Fruit fly (Drosophila melanogaster): ENCODE results near the gene Nemp.

The Nemp gene

DNA sequence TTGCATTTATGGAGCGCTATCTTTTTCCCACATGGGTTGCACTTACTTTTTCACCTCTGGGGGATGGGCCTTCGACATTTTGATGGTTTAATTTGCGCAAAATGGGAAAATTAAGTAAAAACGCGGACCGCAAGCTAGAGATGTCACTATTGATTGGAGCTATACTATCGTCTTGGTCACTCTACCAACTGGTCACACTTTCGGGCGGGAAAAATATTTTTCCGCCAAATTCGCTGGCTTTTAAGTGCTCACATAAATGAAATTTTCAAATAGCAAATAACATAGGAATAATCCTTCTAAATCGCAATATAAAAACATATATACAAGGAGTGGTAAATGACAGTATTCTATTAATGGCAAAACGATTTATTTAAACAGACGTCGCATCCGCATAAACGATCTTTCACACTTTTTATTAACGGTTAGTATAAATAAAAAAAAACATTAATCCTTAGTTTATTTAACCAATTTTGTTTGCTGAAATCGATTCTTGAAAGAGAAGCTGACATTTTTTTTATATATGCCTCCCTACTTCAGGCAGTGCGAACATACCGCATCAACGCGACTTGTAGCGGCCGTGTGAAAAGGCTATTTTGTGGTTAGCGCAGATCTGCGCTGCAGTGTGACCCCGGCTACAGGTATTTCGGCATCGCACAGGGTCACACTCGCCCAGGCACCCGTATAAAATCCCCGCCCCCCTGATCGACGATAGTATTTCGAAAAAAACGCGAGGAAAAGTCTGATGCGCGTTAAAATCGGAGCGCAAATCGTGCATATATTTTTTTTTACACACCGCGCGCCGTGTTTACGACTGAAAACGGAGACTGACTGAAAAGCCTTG, 14.3 kb downstream of the Nemp start, which contains the start of the genes SNRPG and mthl1 (continued):
- TF ChIP-seq CG32772 (GFP tag; IDR thresholded peaks at IDR 0.05) (peak; percentile 95), E2f1 (GFP tag; IDR thresholded peaks at IDR 0.05) (peak; percentile 94), CG7357 (GFP tag; IDR thresholded peaks at IDR 0.05) (peak; percentile 100), CG34422 (GFP tag; IDR thresholded peaks at IDR 0.05) (peak; percentile 96), pfk (GFP tag; optimal IDR thresholded peaks at IDR 0.05) (peak; percentile 45), Fer3 (tag; optimal IDR thresholded peaks at IDR 0.05) (peak; percentile 79), wek (GFP tag; optimal IDR thresholded peaks at IDR 0.05) (no peak), CG2889 (GFP tag; IDR thresholded peaks at IDR 0.05) (peak; percentile 92), fd96Cb (tag; optimal IDR thresholded peaks at IDR 0.05) (peak; percentile 74), dimm (GFP tag; IDR thresholded peaks at IDR 0.05) (peak; percentile 55; the same call in 1 of the 2 replicates), eve (GFP tag; optimal IDR thresholded peaks at IDR 0.05) (no peak), CG14050 (GFP tag; IDR thresholded peaks at IDR 0.05) (peak; percentile 63), ewg (GFP tag; optimal IDR thresholded peaks at IDR 0.05) (peak; percentile 77), hbn (GFP tag; IDR thresholded peaks at IDR 0.05; ENCODE audit: partially characterized antibody) (peak; percentile 70), CTCF (GFP tag; optimal IDR thresholded peaks at IDR 0.05) (no peak), kni (GFP tag; optimal IDR thresholded peaks at IDR 0.05) (no peak), ssp (GFP tag; IDR thresholded peaks at IDR 0.05) (peak; percentile 99), btn (GFP tag; optimal IDR thresholded peaks at IDR 0.05) (no peak), repo (GFP tag; optimal IDR thresholded peaks at IDR 0.05) (peak; percentile 9), Kr (GFP tag; optimal IDR thresholded peaks at IDR 0.05) (no peak), D19B (GFP tag; optimal IDR thresholded peaks at IDR 0.05) (peak; percentile 70), pros (GFP tag; optimal IDR thresholded peaks at IDR 0.05) (no peak), CG17359 (tag; optimal IDR thresholded peaks at IDR 0.05) (peak; percentile 69), CG9215 (GFP tag; IDR thresholded peaks at IDR 0.05) (peak; percentile 91), hth (optimal IDR thresholded peaks at IDR 0.05) (no peak), CG4707 (GFP tag; optimal IDR thresholded peaks at IDR 0.05) (no peak), CG8924 (tag; optimal IDR thresholded peaks at IDR 0.05) (peak; percentile 36), Hmx (GFP tag; optimal IDR thresholded peaks at IDR 0.05) (peak; percentile 18), bcd (GFP tag; optimal IDR thresholded peaks at IDR 0.05) (peak; percentile 87), CG10321 (GFP tag; IDR thresholded peaks at IDR 0.05) (no peak), trh (GFP tag; optimal IDR thresholded peaks at IDR 0.05) (peak; percentile 2), Ptx1 (GFP tag; IDR thresholded peaks at IDR 0.05) (peak; percentile 95), CG6175 (GFP tag; IDR thresholded peaks at IDR 0.05) (peak; percentile 88), nmo (GFP tag; optimal IDR thresholded peaks at IDR 0.05) (peak; percentile 57), lmd (GFP tag; IDR thresholded peaks at IDR 0.05) (peak; percentile 95), CG10959 (GFP tag; IDR thresholded peaks at IDR 0.05) (peak; percentile 77), CG11723 (GFP tag; optimal IDR thresholded peaks at IDR 0.05) (peak; percentile 52), CG4328 (GFP tag; optimal IDR thresholded peaks at IDR 0.05) (peak; percentile 32), so (GFP tag; IDR thresholded peaks at IDR 0.05) (peak; percentile 63; the same call in 2 of the 3 replicates), CG4854 (GFP tag; optimal IDR thresholded peaks at IDR 0.05) (peak; percentile 63), CG18011 (GFP tag; optimal IDR thresholded peaks at IDR 0.05) (peak; percentile 40), ap (GFP tag; IDR thresholded peaks at IDR 0.05) (peak; percentile 91), sug (tag; optimal IDR thresholded peaks at IDR 0.05) (peak; percentile 43), fd102C (GFP tag; optimal IDR thresholded peaks at IDR 0.05) (peak; percentile 7), zen2 (GFP tag; IDR thresholded peaks at IDR 0.05; ENCODE audit: partially characterized antibody) (no peak), CG18619 (GFP tag; optimal IDR thresholded peaks at IDR 0.05) (peak; percentile 74), CG17802 (tag; optimal IDR thresholded peaks at IDR 0.05) (peak; percentile 94), otp (GFP tag; IDR thresholded peaks at IDR 0.05) (peak; percentile 88), kay (GFP tag; optimal IDR thresholded peaks at IDR 0.05) (peak; percentile 29), crol (GFP tag; IDR thresholded peaks at IDR 0.05) (peak; percentile 75)

Data from whole organism, embryonic.